Worm (Caenorhabditis elegans) whole organism, midembryonic: ENCODE measurements around the gene nlp-101.

Experiments
- flt-1 ChIP-seq: fragments of 200-800 bp; sonication (Bioruptor generic); IDR thresholded peaks from 2 replicates; pipeline ENCODE4 v1.3.6; 2022; ENCODE audit warnings: missing genetic modification characterization, missing compliant biosample characterization
- klf-2 ChIP-seq: fragments of 200-800 bp; sonication (Bioruptor generic); conservative IDR thresholded peaks from 2 replicates; pipeline ENCODE4 v1.3.6; 2022; ENCODE audit warnings: missing genetic modification reagents, missing genetic modification characterization, missing compliant biosample characterization
- med-1 ChIP-seq: sonication (generic microtip); optimal IDR thresholded peaks from 2 replicates; lab custom pipeline; 2017; ENCODE audit warnings: missing genetic modification characterization, mild to moderate bottlenecking, missing compliant biosample characterization, antibody characterized with exemption, missing genetic modification reagents; ENCODE audit not compliant: insufficient read depth
- ztf-23 ChIP-seq: fragments of 200-800 bp; sonication (Bioruptor generic); IDR thresholded peaks from 2 replicates; pipeline ENCODE4 v1.3.6; 2022; ENCODE audit warnings: missing genetic modification reagents, missing genetic modification characterization, missing compliant biosample characterization

- TF ChIP-seq med-1 (GFP tag; lab: Kevin White, UChicago), result no peak
- no peak for TF ChIP-seq ztf-23 (GFP tag; lab: Robert Waterston, UW)
- TF ChIP-seq klf-2 (GFP tag; lab: Robert Waterston, UW), result no peak
- TF ChIP-seq flt-1 (GFP tag; lab: Robert Waterston, UW), result no peak
Measured at ce11 chrX:7799680-7800079, 39.0 kb upstream of the nlp-101 start, which contains the start of gene gpx-7.
